Worm (Caenorhabditis elegans) whole organism, L3 larva: ENCODE data around the gene dph-1.
A peak's percentile ranks its signal among the peaks of the same experiment; 100 is the strongest.

ENCODE experiments used
- R02D3.7 ChIP-seq: fragments of 150-350 bp; optimal IDR thresholded peaks from 2 replicates; lab custom pipeline; 2014; ENCODE audit warnings: missing biosample characterization, missing genetic modification characterization
- ZK546.5 ChIP-seq: sonication (generic microtip); optimal IDR thresholded peaks from 2 replicates; lab custom pipeline; 2017; ENCODE audit warnings: missing biosample characterization, missing genetic modification characterization
- aly-2 ChIP-seq: fragments of 150-350 bp; optimal IDR thresholded peaks from 2 replicates; lab custom pipeline; 2014; ENCODE audit warnings: missing biosample characterization, missing genetic modification characterization
- ama-1 ChIP-seq: fragments of 150-350 bp; optimal IDR thresholded peaks from 2 replicates; lab custom pipeline; 2018
- ceh-16 ChIP-seq: sonication (generic microtip); optimal IDR thresholded peaks from 2 replicates; lab custom pipeline; 2017; ENCODE audit warnings: missing biosample characterization, missing genetic modification characterization
- ceh-82 ChIP-seq: fragments of 150-350 bp; optimal IDR thresholded peaks from 2 replicates; lab custom pipeline; 2014; ENCODE audit warnings: missing biosample characterization, missing genetic modification characterization
- daf-12 ChIP-seq: fragments of 150-350 bp; optimal IDR thresholded peaks from 2 replicates; lab custom pipeline; 2014; ENCODE audit warnings: missing biosample characterization, missing genetic modification reagents, missing genetic modification characterization
- egl-5 ChIP-seq: fragments of 150-350 bp; optimal IDR thresholded peaks from 2 replicates; lab custom pipeline; 2017; ENCODE audit warnings: missing biosample characterization, missing genetic modification reagents, missing genetic modification characterization, inconsistent platforms
- elt-1 ChIP-seq: fragments of 150-350 bp; optimal IDR thresholded peaks from 2 replicates; lab custom pipeline; 2014; ENCODE audit warnings: missing biosample characterization, missing genetic modification characterization
- fkh-2 ChIP-seq: fragments of 150-350 bp; optimal IDR thresholded peaks from 2 replicates; lab custom pipeline; 2014; ENCODE audit warnings: missing biosample characterization, missing genetic modification reagents, missing genetic modification characterization
- hmg-11 ChIP-seq: sonication (generic microtip); optimal IDR thresholded peaks from 2 replicates; lab custom pipeline; 2016; ENCODE audit warnings: missing genetic modification characterization, missing compliant biosample characterization
- jun-1 ChIP-seq: fragments of 150-350 bp; optimal IDR thresholded peaks from 2 replicates; lab custom pipeline; 2014; ENCODE audit warnings: missing biosample characterization, missing genetic modification reagents, missing genetic modification characterization
- lin-15B ChIP-seq: fragments of 150-350 bp; optimal IDR thresholded peaks from 2 replicates; lab custom pipeline; 2014; ENCODE audit warnings: missing biosample characterization, missing genetic modification characterization
- lin-39 ChIP-seq: fragments of 150-350 bp; optimal IDR thresholded peaks from 2 replicates; lab custom pipeline; 2018; ENCODE audit warnings: missing biosample characterization, missing genetic modification reagents, missing genetic modification characterization
- lsy-12 ChIP-seq: sonication (generic microtip); optimal IDR thresholded peaks from 2 replicates; lab custom pipeline; 2016; ENCODE audit warnings: mild to moderate bottlenecking, missing genetic modification characterization, missing compliant biosample characterization
- nfya-1 ChIP-seq: sonication (generic microtip); optimal IDR thresholded peaks from 2 replicates; lab custom pipeline; 2017; ENCODE audit warnings: missing genetic modification characterization, mild to moderate bottlenecking, missing compliant biosample characterization, antibody characterized with exemption, moderate library complexity; ENCODE audit not compliant: insufficient read depth
- nhr-11 ChIP-seq: fragments of 150-350 bp; optimal IDR thresholded peaks from 2 replicates; lab custom pipeline; 2014; ENCODE audit warnings: missing biosample characterization, missing genetic modification characterization
- nhr-237 ChIP-seq: fragments of 150-350 bp; optimal IDR thresholded peaks from 2 replicates; lab custom pipeline; 2014; ENCODE audit warnings: missing biosample characterization, missing genetic modification characterization
- nhr-28 ChIP-seq: fragments of 150-350 bp; optimal IDR thresholded peaks from 2 replicates; lab custom pipeline; 2014; ENCODE audit warnings: missing biosample characterization, missing genetic modification characterization
- nhr-76 ChIP-seq: fragments of 150-350 bp; sonication (generic microtip); optimal IDR thresholded peaks from 5 replicates; lab custom pipeline; 2014; ENCODE audit warnings: missing biosample characterization, missing genetic modification characterization
- nhr-77 ChIP-seq: fragments of 150-350 bp; optimal IDR thresholded peaks from 2 replicates; lab custom pipeline; 2014; ENCODE audit warnings: missing biosample characterization, missing genetic modification characterization
- pha-4 ChIP-seq: fragments of 150-350 bp; optimal IDR thresholded peaks from 2 replicates; lab custom pipeline; 2014; ENCODE audit warnings: missing biosample characterization, missing genetic modification reagents, missing genetic modification characterization
- sea-2 ChIP-seq: fragments of 150-350 bp; sonication (generic microtip); optimal IDR thresholded peaks from 4 replicates; lab custom pipeline; 2014; ENCODE audit warnings: missing biosample characterization, missing genetic modification reagents, missing genetic modification characterization
- skn-1 ChIP-seq: fragments of 150-350 bp; optimal IDR thresholded peaks from 2 replicates; lab custom pipeline; 2014; ENCODE audit warnings: missing biosample characterization, missing genetic modification characterization
- snpc-4 ChIP-seq: fragments of 150-350 bp; optimal IDR thresholded peaks from 2 replicates; lab custom pipeline; 2014; ENCODE audit warnings: missing biosample characterization, missing genetic modification characterization
- unc-39 ChIP-seq: sonication (generic microtip); optimal IDR thresholded peaks from 4 replicates; lab custom pipeline; 2017; ENCODE audit warnings: missing biosample characterization, missing genetic modification characterization
- zag-1 ChIP-seq: fragments of 150-350 bp; optimal IDR thresholded peaks from 2 replicates; lab custom pipeline; 2014; ENCODE audit warnings: missing biosample characterization, missing genetic modification characterization
- ztf-11 ChIP-seq: fragments of 150-350 bp; optimal IDR thresholded peaks from 2 replicates; lab custom pipeline; 2014; ENCODE audit warnings: missing biosample characterization, missing genetic modification characterization
- ztf-4 ChIP-seq: fragments of 150-350 bp; optimal IDR thresholded peaks from 2 replicates; lab custom pipeline; 2014; ENCODE audit warnings: missing biosample characterization, missing genetic modification characterization

The dph-1 gene

ce11 chrIII:3724880-3725279, 18.2 kb downstream of the dph-1 start, which contains the start of gene C14B1.12:
C14B1.12 (minus strand) TSS chrIII:3724980.
- TF ChIP-seq skn-1 = no peak
- TF ChIP-seq elt-1 (tag; lab: Kevin White, UChicago) = no peak
- TF ChIP-seq unc-39 (tag; lab: Kevin White, UChicago) = no peak
- TF ChIP-seq sea-2 (GFP tag; lab: Kevin White, UChicago) = no peak
- no peak for TF ChIP-seq nhr-28 (tag; lab: Kevin White, UChicago)
- no peak for TF ChIP-seq nhr-11 (tag; lab: Kevin White, UChicago)
- no peak for TF ChIP-seq jun-1 (tag; lab: Kevin White, UChicago)
- no peak for TF ChIP-seq snpc-4 (tag; lab: Kevin White, UChicago)
- TF ChIP-seq ceh-16 (tag; lab: Kevin White, UChicago) = no peak
- TF ChIP-seq daf-12 (tag; lab: Kevin White, UChicago) = no peak
- no peak for TF ChIP-seq lin-39 (tag; lab: Kevin White, UChicago)
- TF ChIP-seq ztf-4 = no peak
- TF ChIP-seq fkh-2 (tag; lab: Kevin White, UChicago) = no peak

ce11 chrIII:3726443-3726842, 19.8 kb downstream of the dph-1 start, which contains the start of gene gldi-5:
gldi-5 (minus strand) TSS chrIII:3726500.
- no peak for TF ChIP-seq ZK546.5

- TF ChIP-seq ZK546.5 (no peak), fkh-2 (tag; lab: Kevin White, UChicago) (no peak), lin-39 (tag; lab: Kevin White, UChicago) (no peak), nhr-76 (tag; lab: Kevin White, UChicago) (no peak), nhr-11 (tag; lab: Kevin White, UChicago) (no peak), egl-5 (tag; lab: Kevin White, UChicago) (no peak), ceh-16 (tag; lab: Kevin White, UChicago) (no peak), lsy-12 (tag; lab: Kevin White, UChicago) (no peak), ztf-11 (no peak), snpc-4 (tag; lab: Kevin White, UChicago) (no peak), ama-1 (no peak), aly-2 (no peak), daf-12 (tag; lab: Kevin White, UChicago) (no peak), nfya-1 (tag; lab: Kevin White, UChicago) (no peak), ceh-82 (tag; lab: Kevin White, UChicago) (no peak), skn-1 (no peak), nhr-77 (no peak)
Measured at ce11 chrIII:3729520-3729919, 22.8 kb downstream of the dph-1 start, which contains the start of gene F34D10.9. F34D10.9 (minus strand) TSS chrIII:3729620.

DNA sequence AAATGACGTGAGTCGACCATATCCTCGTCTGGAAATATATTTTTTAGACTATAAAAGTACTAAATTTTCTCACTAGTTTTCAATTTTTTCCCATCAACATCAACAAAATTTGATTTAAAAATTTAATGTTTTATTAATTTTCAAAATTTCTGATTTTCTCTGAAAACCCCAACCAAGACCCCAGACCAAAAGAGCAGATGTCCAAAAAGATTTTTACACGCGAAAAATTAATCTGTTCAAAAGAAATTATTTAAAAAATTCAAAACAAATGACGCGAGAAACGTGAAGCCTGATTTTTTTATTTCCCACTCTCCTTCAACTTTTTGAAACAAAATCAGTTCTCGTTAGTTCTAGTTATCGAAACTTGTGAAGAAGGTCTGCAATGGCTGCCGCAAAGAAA, 23.8 kb downstream of the dph-1 start, which contains the start of gene F34D10.8:
Gene F34D10.8, plus strand, starts transcription at position 301 of the 400 bp plus-strand sequence.
- no peak for TF ChIP-seq zag-1 (tag; lab: Kevin White, UChicago)
- TF ChIP-seq lsy-12 (tag; lab: Kevin White, UChicago) = no peak
- TF ChIP-seq sea-2 (GFP tag; lab: Kevin White, UChicago) = no peak

ce11 chrIII:3734007-3734406, 27.3 kb downstream of the dph-1 start, which contains the start of gene F34D10.3:
F34D10.3 (plus strand) TSS chrIII:3734255.
- TF ChIP-seq R02D3.7 (no peak), lin-39 (tag; lab: Kevin White, UChicago) (peak; percentile 1), nfya-1 (tag; lab: Kevin White, UChicago) (peak; percentile 28), nhr-237 (tag; lab: Kevin White, UChicago) (no peak), lin-15B (tag; lab: Kevin White, UChicago) (no peak), ceh-82 (tag; lab: Kevin White, UChicago) (no peak), hmg-11 (peak; percentile 6), skn-1 (no peak), aly-2 (no peak), fkh-2 (tag; lab: Kevin White, UChicago) (no peak)
- TF ChIP-seq, all 47 proteins: peak for 3

- TF ChIP-seq lin-39 (tag; lab: Kevin White, UChicago) (peak; percentile 13), nfya-1 (tag; lab: Kevin White, UChicago) (peak; percentile 27), ztf-11 (no peak), pha-4 (tag; lab: Kevin White, UChicago) (peak; percentile 18), lin-15B (tag; lab: Kevin White, UChicago) (peak; percentile 50)
Measured at ce11 chrIII:3734990-3735389, 28.3 kb downstream of the dph-1 start, which contains the start of gene evl-18. evl-18 (minus strand) TSS chrIII:3735039.
